Worm (Caenorhabditis elegans) whole organism, L4 larva: ENCODE data around the gene srbc-20.

Experiments
- F10B5.3 ChIP-seq: sonication (generic microtip); optimal IDR thresholded peaks from 2 replicates; lab custom pipeline; 2016; ENCODE audit warnings: mild to moderate bottlenecking, missing genetic modification characterization, missing compliant biosample characterization
- F49E8.2 ChIP-seq: sonication (generic microtip); optimal IDR thresholded peaks from 2 replicates; lab custom pipeline; 2016; ENCODE audit warnings: missing compliant biosample characterization, mild to moderate bottlenecking, missing genetic modification characterization, borderline replicate concordance
- T26A8.4 ChIP-seq: fragments of 200-800 bp; sonication (Bioruptor generic); IDR thresholded peaks from 2 replicates; pipeline ENCODE4 v1.3.6; 2022; ENCODE audit warnings: missing genetic modification characterization, missing compliant biosample characterization
- Y105C5A.15 ChIP-seq: fragments of 200-800 bp; sonication (Bioruptor generic); IDR thresholded peaks from 2 replicates; pipeline ENCODE4 v1.3.6; 2022; ENCODE audit warnings: missing genetic modification characterization, missing compliant biosample characterization
- Y5F2A.4 ChIP-seq: fragments of 200-800 bp; sonication (Bioruptor generic); optimal IDR thresholded peaks from 2 replicates; lab custom pipeline; 2018; ENCODE audit warnings: mild to moderate bottlenecking, missing genetic modification characterization, missing compliant biosample characterization
- aha-1 ChIP-seq: fragments of 150-350 bp; peaks from one replicate; lab custom pipeline; 2014; ENCODE audit warnings: missing biosample characterization, missing genetic modification characterization
- ceh-44 ChIP-seq: fragments of 200-800 bp; sonication (Bioruptor generic); IDR thresholded peaks from 2 replicates; pipeline ENCODE4 v1.3.6; 2022; ENCODE audit warnings: missing genetic modification reagents, missing genetic modification characterization, missing compliant biosample characterization
- ceh-82 ChIP-seq: sonication (generic microtip); optimal IDR thresholded peaks from 2 replicates; lab custom pipeline; 2017; ENCODE audit warnings: missing biosample characterization, missing genetic modification characterization
- cey-2 ChIP-seq: sonication (generic microtip); optimal IDR thresholded peaks from 3 replicates; lab custom pipeline; 2017; ENCODE audit warnings: missing genetic modification characterization, mild to moderate bottlenecking, missing compliant biosample characterization, antibody characterized with exemption, borderline replicate concordance; ENCODE audit not compliant: insufficient read depth
- daf-16 ChIP-seq, 3 experiments: sonication (generic microtip); optimal IDR thresholded peaks; 2 replicates each; lab custom pipeline; 2016 to 2017; ENCODE audit warnings: missing genetic modification characterization in 3 of 3, missing genetic modification reagents in 3 of 3, mild to moderate bottlenecking in 2 of 3, missing compliant biosample characterization in 2 of 3, missing biosample characterization in 1 of 3, moderate library complexity in 1 of 3
- daf-19 ChIP-seq: fragments of 200-800 bp; sonication (Bioruptor generic); conservative IDR thresholded peaks from 2 replicates; pipeline ENCODE4 v1.3.6; 2022; ENCODE audit warnings: missing genetic modification characterization, missing compliant biosample characterization
- daf-8 ChIP-seq: fragments of 200-800 bp; sonication (Bioruptor generic); IDR thresholded peaks from 2 replicates; pipeline ENCODE4 v1.3.6; 2022; ENCODE audit warnings: missing genetic modification characterization, missing compliant biosample characterization
- dmd-6 ChIP-seq: fragments of 200-800 bp; sonication (Bioruptor generic); IDR thresholded peaks from 2 replicates; pipeline ENCODE4 v1.3.6; 2022; ENCODE audit warnings: missing genetic modification reagents, missing genetic modification characterization, missing compliant biosample characterization
- dpl-1 ChIP-seq: fragments of 150-350 bp; optimal IDR thresholded peaks from 2 replicates; lab custom pipeline; 2014; ENCODE audit warnings: missing biosample characterization, missing genetic modification reagents, missing genetic modification characterization
- fos-1 ChIP-seq: fragments of 150-350 bp; optimal IDR thresholded peaks from 2 replicates; lab custom pipeline; 2014; ENCODE audit warnings: missing biosample characterization, missing genetic modification characterization
- lin-1 ChIP-seq: fragments of 200-800 bp; sonication (Bioruptor generic); IDR thresholded peaks from 2 replicates; pipeline ENCODE4 v1.3.6; 2022; ENCODE audit warnings: missing genetic modification reagents, missing genetic modification characterization, missing compliant biosample characterization
- lin-13 ChIP-seq: fragments of 150-350 bp; optimal IDR thresholded peaks from 2 replicates; lab custom pipeline; 2014; ENCODE audit warnings: missing biosample characterization, missing genetic modification reagents, missing genetic modification characterization
- lin-15B ChIP-seq: fragments of 150-350 bp; sonication (generic microtip); optimal IDR thresholded peaks from 3 replicates; lab custom pipeline; 2014; ENCODE audit warnings: missing biosample characterization, missing genetic modification characterization
- lin-39 ChIP-seq: fragments of 150-350 bp; optimal IDR thresholded peaks from 2 replicates; lab custom pipeline; 2014; ENCODE audit warnings: missing biosample characterization, missing genetic modification reagents, missing genetic modification characterization
- lir-3 ChIP-seq: sonication (generic microtip); optimal IDR thresholded peaks from 2 replicates; lab custom pipeline; 2016; ENCODE audit warnings: mild to moderate bottlenecking, missing genetic modification characterization, missing compliant biosample characterization
- lsy-2 ChIP-seq, 2 experiments: fragments of 150-350 bp in 1 of 2; sonication (generic microtip) in 1 of 2; optimal IDR thresholded peaks; 2 replicates each; lab custom pipeline; 2014 to 2017; ENCODE audit warnings: missing biosample characterization in 2 of 2, missing genetic modification characterization in 2 of 2
- madf-9 ChIP-seq: fragments of 200-800 bp; sonication (Bioruptor generic); conservative IDR thresholded peaks from 2 replicates; pipeline ENCODE4 v1.3.6; 2022; ENCODE audit warnings: missing genetic modification reagents, missing genetic modification characterization, missing compliant biosample characterization
- mdt-29 ChIP-seq: fragments of 200-800 bp; sonication (Bioruptor generic); IDR thresholded peaks from 2 replicates; pipeline ENCODE4 v1.3.6; 2022; ENCODE audit warnings: missing genetic modification reagents, missing genetic modification characterization, missing compliant biosample characterization
- mes-2 ChIP-seq: sonication (generic microtip); optimal IDR thresholded peaks from 2 replicates; lab custom pipeline; 2016; ENCODE audit warnings: missing genotype, mild to moderate bottlenecking, missing genetic modification characterization, missing compliant biosample characterization; ENCODE audit not compliant: poor library complexity, severe bottlenecking
- mxl-3 ChIP-seq: fragments of 200-800 bp; sonication (Bioruptor generic); optimal IDR thresholded peaks from 2 replicates; lab custom pipeline; 2018; ENCODE audit warnings: mild to moderate bottlenecking, missing genetic modification characterization, missing compliant biosample characterization
- nhr-111 ChIP-seq: fragments of 200-800 bp; sonication (Bioruptor generic); optimal IDR thresholded peaks from 2 replicates; lab custom pipeline; 2018; ENCODE audit warnings: mild to moderate bottlenecking, missing genetic modification characterization, missing compliant biosample characterization
- nhr-237 ChIP-seq: sonication (generic microtip); optimal IDR thresholded peaks from 2 replicates; lab custom pipeline; 2017; ENCODE audit warnings: missing biosample characterization, missing genetic modification characterization
- nhr-25 ChIP-seq: sonication (generic microtip); optimal IDR thresholded peaks from 2 replicates; lab custom pipeline; 2017; ENCODE audit warnings: missing genetic modification characterization, mild to moderate bottlenecking, missing compliant biosample characterization, antibody characterized with exemption, moderate library complexity, borderline replicate concordance; ENCODE audit not compliant: insufficient read depth
- nhr-28 ChIP-seq: fragments of 150-350 bp; optimal IDR thresholded peaks from 2 replicates; lab custom pipeline; 2014; ENCODE audit warnings: missing biosample characterization, missing genetic modification characterization
- nhr-48 ChIP-seq: sonication (generic microtip); optimal IDR thresholded peaks from 2 replicates; lab custom pipeline; 2016; ENCODE audit warnings: mild to moderate bottlenecking, missing genetic modification characterization, missing compliant biosample characterization
- nhr-6 ChIP-seq: fragments of 150-350 bp; optimal IDR thresholded peaks from 2 replicates; lab custom pipeline; 2014; ENCODE audit warnings: missing biosample characterization, missing genetic modification characterization
- nhr-77 ChIP-seq: fragments of 150-350 bp; optimal IDR thresholded peaks from 2 replicates; lab custom pipeline; 2014; ENCODE audit warnings: missing biosample characterization, missing genetic modification characterization
- php-3 ChIP-seq: fragments of 200-800 bp; sonication (Bioruptor generic); IDR thresholded peaks from 2 replicates; pipeline ENCODE4 v1.3.6; 2022; ENCODE audit warnings: missing genetic modification reagents, missing genetic modification characterization, missing compliant biosample characterization
- saeg-2 ChIP-seq: fragments of 200-800 bp; sonication (Bioruptor generic); IDR thresholded peaks from 2 replicates; pipeline ENCODE4 v1.3.6; 2022; ENCODE audit warnings: missing genetic modification reagents, missing genetic modification characterization, missing compliant biosample characterization
- skn-1 ChIP-seq: fragments of 150-350 bp; optimal IDR thresholded peaks from 2 replicates; lab custom pipeline; 2014; ENCODE audit warnings: missing biosample characterization, missing genetic modification characterization
- spr-1 ChIP-seq: sonication (generic microtip); optimal IDR thresholded peaks from 2 replicates; lab custom pipeline; 2016; ENCODE audit warnings: mild to moderate bottlenecking, missing genetic modification characterization, missing compliant biosample characterization
- tag-97 ChIP-seq: fragments of 200-800 bp; sonication (Bioruptor generic); IDR thresholded peaks from 2 replicates; pipeline ENCODE4 v1.3.6; 2022; ENCODE audit warnings: missing genetic modification characterization, missing compliant biosample characterization
- unc-130 ChIP-seq: sonication (generic microtip); optimal IDR thresholded peaks from 2 replicates; lab custom pipeline; 2016; ENCODE audit warnings: missing genetic modification reagents, missing genetic modification characterization, missing compliant biosample characterization
- unc-62 ChIP-seq, 3 experiments: fragments of 150-350 bp in 1 of 3; sonication (generic microtip); optimal IDR thresholded peaks in 2 of 3; peaks in 1 of 3; 1 replicate in 1 of 3; 2 replicates in 2 of 3; lab custom pipeline; 2014 to 2017; ENCODE audit warnings: missing biosample characterization in 3 of 3, missing genetic modification characterization in 3 of 3, missing genetic modification reagents in 3 of 3, missing genotype in 1 of 3
- zag-1 ChIP-seq: fragments of 150-350 bp; optimal IDR thresholded peaks from 2 replicates; lab custom pipeline; 2014; ENCODE audit warnings: missing biosample characterization, missing genetic modification characterization
- zfp-3 ChIP-seq: fragments of 200-800 bp; sonication (Bioruptor generic); conservative IDR thresholded peaks from 2 replicates; pipeline ENCODE4 v1.3.6; 2022; ENCODE audit warnings: missing genetic modification reagents, missing genetic modification characterization, missing compliant biosample characterization
- zip-2 ChIP-seq: fragments of 150-350 bp; optimal IDR thresholded peaks from 2 replicates; lab custom pipeline; 2014; ENCODE audit warnings: missing biosample characterization, missing genetic modification characterization
- ztf-11 ChIP-seq: fragments of 150-350 bp; optimal IDR thresholded peaks from 2 replicates; lab custom pipeline; 2014; ENCODE audit warnings: missing biosample characterization, missing genetic modification characterization

Gene srbc-20

ce11 chrV:2146795-2147194, at the start of gene srbc-20:
srbc-20 (plus strand) TSS chrV:2147095.
- TF ChIP-seq mxl-3, result no peak
- no peak for TF ChIP-seq Y5F2A.4 (GFP tag; lab: Kevin White, UChicago)
- no peak for TF ChIP-seq nhr-48 (tag; lab: Kevin White, UChicago)
- TF ChIP-seq aha-1 (tag; lab: Kevin White, UChicago), result no peak
- no peak for TF ChIP-seq daf-16 (GFP tag; optimal IDR thresholded peaks at IDR 0.05; lab: Kevin White, UChicago)
- TF ChIP-seq daf-16 (tag; optimal IDR thresholded peaks at IDR 0.05; lab: Kevin White, UChicago), result no peak
- no peak for TF ChIP-seq zag-1
- no peak for TF ChIP-seq T26A8.4 (GFP tag; lab: Robert Waterston, UW)
- TF ChIP-seq F49E8.2 (tag; lab: Kevin White, UChicago), result no peak
- TF ChIP-seq nhr-77 (tag; lab: Kevin White, UChicago), result no peak
- TF ChIP-seq zip-2, result no peak
- no peak for TF ChIP-seq php-3 (GFP tag; lab: Robert Waterston, UW)
- TF ChIP-seq nhr-237, result no peak
- no peak for TF ChIP-seq lin-13 (GFP tag; lab: Kevin White, UChicago)
- TF ChIP-seq ztf-11 (tag; lab: Kevin White, UChicago), result no peak
- TF ChIP-seq daf-8 (GFP tag; lab: Robert Waterston, UW), result no peak
- TF ChIP-seq zfp-3 (GFP tag; lab: Robert Waterston, UW), result no peak
- no peak for TF ChIP-seq dmd-6
- no peak for TF ChIP-seq cey-2 (tag; lab: Kevin White, UChicago)
- TF ChIP-seq nhr-111 (GFP tag; lab: Kevin White, UChicago), result no peak
- TF ChIP-seq unc-130, result no peak

- TF ChIP-seq nhr-77 (tag; lab: Kevin White, UChicago) (no peak), lin-1 (GFP tag; lab: Robert Waterston, UW) (no peak), lin-15B (tag; lab: Kevin White, UChicago) (no peak), nhr-25 (no peak), lir-3 (tag; lab: Kevin White, UChicago) (no peak), lsy-2 (tag; optimal IDR thresholded peaks at IDR 0.05; lab: Kevin White, UChicago) (no peak), mdt-29 (GFP tag; lab: Robert Waterston, UW) (no peak), skn-1 (tag; lab: Kevin White, UChicago) (no peak), nhr-6 (tag; lab: Kevin White, UChicago) (no peak)
These were observed 49.2 kb upstream of the srbc-20 start, which contains the start of gene clec-208 for ce11 chrV:2097653-2098052. clec-208 (plus strand) TSS chrV:2097953.

ce11 chrV:2099040-2099439, 47.9 kb upstream of the srbc-20 start, which contains the start of gene F36F12.7:
F36F12.7 (plus strand) TSS chrV:2099340.
- TF ChIP-seq ceh-44 (GFP tag; lab: Robert Waterston, UW) (no peak), nhr-25 (no peak), mes-2 (tag; lab: Kevin White, UChicago) (no peak), nhr-48 (tag; lab: Kevin White, UChicago) (no peak), spr-1 (tag; lab: Kevin White, UChicago) (no peak), saeg-2 (no peak)
- TF ChIP-seq, all 104 proteins: peak for 0

ce11 chrV:2103118-2103517, 43.8 kb upstream of the srbc-20 start, which contains the start of gene F36F12.1:
F36F12.1 (minus strand) TSS chrV:2103218.
- no peak for TF ChIP-seq nhr-28
- no peak for TF ChIP-seq lin-39 (tag; lab: Kevin White, UChicago)
- no peak for TF ChIP-seq daf-16 (GFP tag; optimal IDR thresholded peaks at IDR 0.05; lab: Kevin White, UChicago)
- TF ChIP-seq daf-16 (tag; optimal IDR thresholded peaks at IDR 0.05; lab: Kevin White, UChicago), result no peak
- no peak for TF ChIP-seq ztf-11 (tag; lab: Kevin White, UChicago)
- no peak for TF ChIP-seq unc-62 (GFP tag; optimal IDR thresholded peaks at IDR 0.05 in 1 of 2; lab: Kevin White, UChicago)
- no peak for TF ChIP-seq unc-62 (tag; optimal IDR thresholded peaks at IDR 0.05; lab: Kevin White, UChicago)
- no peak for TF ChIP-seq dpl-1
- no peak for TF ChIP-seq zfp-3 (GFP tag; lab: Robert Waterston, UW)
- TF ChIP-seq nhr-111 (GFP tag; lab: Kevin White, UChicago), result no peak
- no peak for TF ChIP-seq ceh-82 (tag; lab: Kevin White, UChicago)
- no peak for TF ChIP-seq mxl-3
- TF ChIP-seq daf-19 (GFP tag; lab: Robert Waterston, UW), result no peak
- no peak for TF ChIP-seq Y105C5A.15 (GFP tag; lab: Robert Waterston, UW)
- no peak for TF ChIP-seq fos-1 (tag; lab: Kevin White, UChicago)
- TF ChIP-seq lsy-2 (tag; optimal IDR thresholded peaks at IDR 0.05; lab: Kevin White, UChicago), result no peak
- no peak for TF ChIP-seq madf-9
- TF ChIP-seq mes-2 (tag; lab: Kevin White, UChicago), result no peak
- no peak for TF ChIP-seq tag-97 (GFP tag; lab: Robert Waterston, UW)
- no peak for TF ChIP-seq F10B5.3 (tag; lab: Kevin White, UChicago)
